Worm (Caenorhabditis elegans) whole organism, mixed stage, embryonic: Measurements from ENCODE around the gene nhr-241.

Source experiments
- M03D4.4 ChIP-seq: sonication (generic microtip); optimal IDR thresholded peaks from 2 replicates; lab custom pipeline; 2017; ENCODE audit warnings: mild to moderate bottlenecking, missing genetic modification characterization, missing compliant biosample characterization
- bed-3 ChIP-seq: fragments of 200-800 bp; sonication (Bioruptor generic); optimal IDR thresholded peaks from 3 replicates; lab custom pipeline; 2018; ENCODE audit warnings: mild to moderate bottlenecking, missing genetic modification characterization, moderate library complexity, missing compliant biosample characterization
- blmp-1 ChIP-seq: fragments of 150-350 bp; optimal IDR thresholded peaks from 2 replicates; lab custom pipeline; 2014; ENCODE audit warnings: missing biosample characterization, missing genetic modification characterization
- ceh-43 ChIP-seq: fragments of 200-800 bp; sonication (Bioruptor generic); optimal IDR thresholded peaks from 2 replicates; lab custom pipeline; 2018; ENCODE audit warnings: mild to moderate bottlenecking, missing genetic modification characterization, moderate library complexity, missing compliant biosample characterization
- ceh-83 ChIP-seq: fragments of 200-800 bp; sonication (Bioruptor generic); optimal IDR thresholded peaks from 2 replicates; lab custom pipeline; 2018; ENCODE audit warnings: mild to moderate bottlenecking, missing genetic modification characterization, missing compliant biosample characterization
- ces-1 ChIP-seq: fragments of 150-350 bp; optimal IDR thresholded peaks from 2 replicates; lab custom pipeline; 2014; ENCODE audit warnings: missing biosample characterization, missing genetic modification reagents, missing genetic modification characterization
- cnd-1 ChIP-seq: fragments of 200-800 bp; sonication (Bioruptor generic); optimal IDR thresholded peaks from 2 replicates; lab custom pipeline; 2018; ENCODE audit warnings: mild to moderate bottlenecking, missing genetic modification characterization, missing compliant biosample characterization
- elt-1 ChIP-seq: sonication (generic microtip); optimal IDR thresholded peaks from 2 replicates; lab custom pipeline; 2017; ENCODE audit warnings: missing genetic modification characterization, mild to moderate bottlenecking, missing compliant biosample characterization, antibody characterized with exemption, moderate library complexity, borderline replicate concordance; ENCODE audit not compliant: insufficient read depth
- elt-3 ChIP-seq: fragments of 150-350 bp; optimal IDR thresholded peaks from 2 replicates; lab custom pipeline; 2014; ENCODE audit warnings: missing biosample characterization, missing genetic modification characterization
- flh-1 ChIP-seq: fragments of 200-800 bp; sonication (Bioruptor generic); optimal IDR thresholded peaks from 2 replicates; lab custom pipeline; 2018; ENCODE audit warnings: mild to moderate bottlenecking, missing genetic modification characterization, moderate library complexity, missing compliant biosample characterization
- ham-2 ChIP-seq: fragments of 200-800 bp; sonication (Bioruptor generic); optimal IDR thresholded peaks from 2 replicates; lab custom pipeline; 2018; ENCODE audit warnings: mild to moderate bottlenecking, missing genetic modification characterization, missing compliant biosample characterization
- hlh-1 ChIP-seq: fragments of 150-350 bp; optimal IDR thresholded peaks from 2 replicates; lab custom pipeline; 2014; ENCODE audit warnings: missing biosample characterization, missing genetic modification reagents, missing genetic modification characterization
- lin-13 ChIP-seq: fragments of 150-350 bp; optimal IDR thresholded peaks from 2 replicates; lab custom pipeline; 2014; ENCODE audit warnings: missing biosample characterization, missing genetic modification characterization
- lin-32 ChIP-seq: fragments of 200-800 bp; sonication (Bioruptor generic); optimal IDR thresholded peaks from 2 replicates; lab custom pipeline; 2018; ENCODE audit warnings: mild to moderate bottlenecking, missing genetic modification characterization, missing compliant biosample characterization
- mab-5 ChIP-seq: fragments of 150-350 bp; optimal IDR thresholded peaks from 2 replicates; lab custom pipeline; 2014; ENCODE audit warnings: missing biosample characterization, missing genetic modification characterization
- mep-1 ChIP-seq: fragments of 150-350 bp; optimal IDR thresholded peaks from 2 replicates; lab custom pipeline; 2017; ENCODE audit warnings: missing biosample characterization, missing genetic modification reagents, missing genetic modification characterization, inconsistent platforms
- mls-2 ChIP-seq: sonication (generic microtip); optimal IDR thresholded peaks from 2 replicates; lab custom pipeline; 2016; ENCODE audit warnings: mild to moderate bottlenecking, missing genetic modification characterization, moderate library complexity, missing compliant biosample characterization
- nhr-12 ChIP-seq: fragments of 150-350 bp; optimal IDR thresholded peaks from 2 replicates; lab custom pipeline; 2014; ENCODE audit warnings: missing biosample characterization, missing genetic modification characterization
- nhr-2 ChIP-seq: fragments of 150-350 bp; optimal IDR thresholded peaks from 2 replicates; lab custom pipeline; 2014; ENCODE audit warnings: missing biosample characterization, missing genetic modification characterization
- nhr-237 ChIP-seq: fragments of 150-350 bp; optimal IDR thresholded peaks from 2 replicates; lab custom pipeline; 2014; ENCODE audit warnings: missing biosample characterization, missing genetic modification characterization
- nhr-28 ChIP-seq: fragments of 150-350 bp; optimal IDR thresholded peaks from 2 replicates; lab custom pipeline; 2014; ENCODE audit warnings: missing biosample characterization, missing genetic modification characterization
- nhr-76 ChIP-seq: sonication (generic microtip); optimal IDR thresholded peaks from 2 replicates; lab custom pipeline; 2017; ENCODE audit warnings: missing biosample characterization, missing genetic modification characterization
- pha-4 ChIP-seq: fragments of 150-350 bp; optimal IDR thresholded peaks from 2 replicates; lab custom pipeline; 2018; ENCODE audit warnings: missing biosample characterization, missing genetic modification reagents, missing genetic modification characterization
- snpc-4 ChIP-seq: fragments of 150-350 bp; optimal IDR thresholded peaks from 2 replicates; lab custom pipeline; 2014; ENCODE audit warnings: missing biosample characterization, missing genetic modification characterization
- sptf-1 ChIP-seq: sonication (generic microtip); optimal IDR thresholded peaks from 2 replicates; lab custom pipeline; 2017; ENCODE audit warnings: mild to moderate bottlenecking, missing genetic modification characterization, moderate library complexity, missing compliant biosample characterization
- tbx-8 ChIP-seq: fragments of 200-800 bp; sonication (Bioruptor generic); optimal IDR thresholded peaks from 2 replicates; lab custom pipeline; 2018; ENCODE audit warnings: mild to moderate bottlenecking, missing genetic modification characterization, moderate library complexity, missing compliant biosample characterization
- unc-120 ChIP-seq: sonication (generic microtip); optimal IDR thresholded peaks from 2 replicates; lab custom pipeline; 2017; ENCODE audit warnings: missing genetic modification characterization, missing compliant biosample characterization; ENCODE audit not compliant: poor library complexity, severe bottlenecking
- unc-39 ChIP-seq: fragments of 150-350 bp; optimal IDR thresholded peaks from 2 replicates; lab custom pipeline; 2014; ENCODE audit warnings: missing biosample characterization, missing genetic modification characterization
- unc-62 ChIP-seq: fragments of 150-350 bp; optimal IDR thresholded peaks from 2 replicates; lab custom pipeline; 2014; ENCODE audit warnings: missing biosample characterization, missing genetic modification reagents, missing genetic modification characterization
- zip-8 ChIP-seq: fragments of 150-350 bp; optimal IDR thresholded peaks from 2 replicates; lab custom pipeline; 2014; ENCODE audit warnings: missing biosample characterization, missing genetic modification characterization
- ztf-11 ChIP-seq: fragments of 150-350 bp; optimal IDR thresholded peaks from 2 replicates; lab custom pipeline; 2014; ENCODE audit warnings: missing biosample characterization, missing genetic modification characterization

Gene nhr-241

ce11 chrV:18658914-18659313, 40.3 kb upstream of the nhr-241 start:
- TF ChIP-seq lin-13 (tag; lab: Kevin White, UChicago) (no peak), unc-39 (tag; lab: Kevin White, UChicago) (no peak), elt-3 (tag; lab: Kevin White, UChicago) (no peak), ces-1 (GFP tag; lab: Kevin White, UChicago) (no peak), ceh-83 (no peak), ztf-11 (tag; lab: Kevin White, UChicago) (no peak)
- TF ChIP-seq, all 35 proteins: peak for 0

- TF ChIP-seq blmp-1 (tag; lab: Kevin White, UChicago) (no peak), lin-13 (tag; lab: Kevin White, UChicago) (no peak), nhr-2 (tag; lab: Kevin White, UChicago) (no peak), unc-120 (tag; lab: Kevin White, UChicago) (no peak), flh-1 (GFP tag; lab: Kevin White, UChicago) (no peak), unc-39 (tag; lab: Kevin White, UChicago) (no peak), bed-3 (GFP tag; lab: Kevin White, UChicago) (no peak), nhr-76 (no peak), snpc-4 (tag; lab: Kevin White, UChicago) (no peak), elt-3 (tag; lab: Kevin White, UChicago) (no peak), tbx-8 (no peak), ceh-83 (no peak), mep-1 (tag; lab: Kevin White, UChicago) (no peak), cnd-1 (tag; lab: Kevin White, UChicago) (no peak), elt-1 (tag; lab: Kevin White, UChicago) (no peak), mab-5 (tag; lab: Kevin White, UChicago) (no peak), sptf-1 (no peak), nhr-28 (tag; lab: Kevin White, UChicago) (no peak), lin-32 (GFP tag; lab: Kevin White, UChicago) (no peak)
These were observed 36.9 kb upstream of the nhr-241 start for ce11 chrV:18662333-18662732.

DNA sequence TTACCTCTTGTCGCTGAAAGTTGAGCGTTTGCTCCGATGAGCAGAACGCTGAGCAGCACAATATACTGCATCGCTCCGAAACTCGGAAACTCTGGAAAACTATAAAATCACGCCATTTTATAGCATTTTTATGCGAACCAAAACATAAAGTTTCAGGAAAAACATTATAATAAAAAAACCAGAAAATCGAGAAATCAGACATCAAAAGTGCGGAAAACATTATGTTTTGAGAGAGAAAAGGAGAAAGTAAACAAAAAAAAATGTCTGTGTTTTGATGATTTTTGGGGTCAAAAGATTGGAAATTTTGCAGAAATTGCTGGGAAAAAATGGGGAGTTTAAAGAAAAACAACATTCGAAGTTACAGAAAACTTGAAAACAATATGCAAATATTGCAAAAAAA, 35.2 kb upstream of the nhr-241 start, which contains the start of gene Y69H2.3:
TSS of gene Y69H2.3 (minus strand) at position 101 of the 400 bp plus-strand sequence.
- TF ChIP-seq nhr-12 (tag; lab: Kevin White, UChicago) (no peak), sptf-1 (no peak)

ce11 chrV:18667179-18667578, 32.1 kb upstream of the nhr-241 start:
- TF ChIP-seq unc-39 (tag; lab: Kevin White, UChicago) = no peak
- no peak for TF ChIP-seq bed-3 (GFP tag; lab: Kevin White, UChicago)
- no peak for TF ChIP-seq lin-32 (GFP tag; lab: Kevin White, UChicago)
- no peak for TF ChIP-seq mls-2 (tag; lab: Kevin White, UChicago)
- TF ChIP-seq nhr-237 = no peak
- TF ChIP-seq M03D4.4 = no peak
- no peak for TF ChIP-seq unc-62
- no peak for TF ChIP-seq snpc-4 (tag; lab: Kevin White, UChicago)
- no peak for TF ChIP-seq mab-5 (tag; lab: Kevin White, UChicago)
- no peak for TF ChIP-seq unc-120 (tag; lab: Kevin White, UChicago)
- no peak for TF ChIP-seq hlh-1 (tag; lab: Kevin White, UChicago)
- no peak for TF ChIP-seq ceh-43

ce11 chrV:18670017-18670416, 29.2 kb upstream of the nhr-241 start, which contains the start of gene Y69H2.10:
Y69H2.10 (plus strand) TSS chrV:18670317.
- TF ChIP-seq zip-8 = no peak
- TF ChIP-seq lin-13 (tag; lab: Kevin White, UChicago) = no peak
- no peak for TF ChIP-seq pha-4 (tag; lab: Kevin White, UChicago)
- no peak for TF ChIP-seq ham-2 (GFP tag; lab: Kevin White, UChicago)
- TF ChIP-seq sptf-1 = no peak
- TF ChIP-seq blmp-1 (tag; lab: Kevin White, UChicago) = no peak
- TF ChIP-seq snpc-4 (tag; lab: Kevin White, UChicago) = no peak
- TF ChIP-seq hlh-1 (tag; lab: Kevin White, UChicago) = no peak
- TF ChIP-seq unc-39 (tag; lab: Kevin White, UChicago) = no peak
- no peak for TF ChIP-seq ces-1 (GFP tag; lab: Kevin White, UChicago)
